Fruit fly (Drosophila melanogaster) whole organism, pupa: ENCODE results near the gene CG6051.

Experiments
- CG17806 ChIP-seq: fragments of 200-800 bp; sonication (Bioruptor generic); optimal IDR thresholded peaks from 2 replicates; lab custom pipeline; 2018; ENCODE audit warnings: missing biosample characterization, mild to moderate bottlenecking, missing genetic modification characterization, moderate library complexity
- CG34367 ChIP-seq: fragments of 200-800 bp; sonication (Bioruptor generic); optimal IDR thresholded peaks from 2 replicates; lab custom pipeline; 2018; ENCODE audit warnings: missing biosample characterization, mild to moderate bottlenecking, missing genetic modification characterization
- Ets98B ChIP-seq: fragments of 200-800 bp; sonication (Bioruptor generic); IDR thresholded peaks from 2 replicates; pipeline ENCODE4 v1.3.6; 2022; ENCODE audit warnings: missing biosample characterization, missing genetic modification characterization

- no peak for TF ChIP-seq Ets98B (GFP tag; lab: Robert Waterston, UW)
- no peak for TF ChIP-seq CG17806 (tag; lab: Kevin White, UChicago)
- TF ChIP-seq CG34367 (tag; lab: Kevin White, UChicago) = no peak
Observed at dm6 chr3R:27159870-27160269, 9.0 kb upstream of the CG6051 start.
